Fruit fly (Drosophila melanogaster) whole organism, prepupa: Measurements from ENCODE around the gene ct.

Experiments
- Blimp-1 ChIP-seq: fragments of 200-800 bp; sonication (Bioruptor generic); optimal IDR thresholded peaks from 3 replicates; lab custom pipeline; 2017; ENCODE audit warnings: missing biosample characterization, missing genetic modification characterization, mild to moderate bottlenecking, moderate library complexity, missing genetic modification reagents
- CG10669 ChIP-seq: fragments of 200-800 bp; sonication (Bioruptor generic); optimal IDR thresholded peaks from 3 replicates; lab custom pipeline; 2018; ENCODE audit warnings: missing biosample characterization, mild to moderate bottlenecking, missing genetic modification characterization, moderate library complexity
- CG11902 ChIP-seq: fragments of 200-800 bp; sonication (Bioruptor generic); optimal IDR thresholded peaks from 3 replicates; lab custom pipeline; 2016; ENCODE audit warnings: missing biosample characterization, missing genetic modification characterization
- CG15336 ChIP-seq: fragments of 200-800 bp; sonication (Bioruptor generic); IDR thresholded peaks from 2 replicates; pipeline ENCODE4 v1.3.6; 2022; ENCODE audit warnings: missing biosample characterization, missing genetic modification characterization
- CG16779 ChIP-seq: fragments of 200-800 bp; sonication (Bioruptor generic); optimal IDR thresholded peaks from 3 replicates; lab custom pipeline; 2017; ENCODE audit warnings: missing biosample characterization, mild to moderate bottlenecking, missing genetic modification characterization
- CG31627 ChIP-seq: fragments of 200-800 bp; sonication (Bioruptor generic); optimal IDR thresholded peaks from 3 replicates; lab custom pipeline; 2016; ENCODE audit warnings: missing biosample characterization, missing genetic modification characterization
- CG34406 ChIP-seq: fragments of 200-800 bp; sonication (Bioruptor generic); optimal IDR thresholded peaks from 3 replicates; lab custom pipeline; 2016; ENCODE audit warnings: missing biosample characterization, missing genetic modification characterization
- CG4318 ChIP-seq: fragments of 200-800 bp; sonication (Bioruptor generic); optimal IDR thresholded peaks from 3 replicates; lab custom pipeline; 2017; ENCODE audit warnings: missing biosample characterization, mild to moderate bottlenecking, missing genetic modification characterization
- CG6163 ChIP-seq: fragments of 200-800 bp; sonication (Bioruptor generic); IDR thresholded peaks from 3 replicates; pipeline ENCODE4 v1.3.6; 2022; ENCODE audit warnings: missing biosample characterization, missing genetic modification characterization
- CG6276 ChIP-seq: fragments of 200-800 bp; sonication (Bioruptor generic); optimal IDR thresholded peaks from 2 replicates; lab custom pipeline; 2017; ENCODE audit warnings: missing biosample characterization, mild to moderate bottlenecking, missing genetic modification characterization
- CG6808 ChIP-seq: fragments of 200-800 bp; sonication (Bioruptor generic); optimal IDR thresholded peaks from 3 replicates; lab custom pipeline; 2017; ENCODE audit warnings: missing biosample characterization, missing genetic modification characterization, mild to moderate bottlenecking, moderate library complexity, missing genetic modification reagents
- CG6854 ChIP-seq: fragments of 200-800 bp; sonication (Bioruptor generic); optimal IDR thresholded peaks from 2 replicates; lab custom pipeline; 2017; ENCODE audit warnings: missing biosample characterization, mild to moderate bottlenecking, missing genetic modification characterization
- CG7368 ChIP-seq: fragments of 200-800 bp; sonication (Bioruptor generic); optimal IDR thresholded peaks from 3 replicates; lab custom pipeline; 2016; ENCODE audit warnings: missing biosample characterization, missing genetic modification characterization
- CG8119 ChIP-seq: fragments of 200-800 bp; sonication (Bioruptor generic); IDR thresholded peaks from 3 replicates; pipeline ENCODE4 v1.3.6; 2022; ENCODE audit warnings: missing biosample characterization, missing genetic modification characterization
- CG8319 ChIP-seq: fragments of 200-800 bp; sonication (Bioruptor generic); optimal IDR thresholded peaks from 3 replicates; lab custom pipeline; 2016; ENCODE audit warnings: missing biosample characterization, missing genetic modification characterization
- CG9139 ChIP-seq: fragments of 200-800 bp; sonication (Bioruptor generic); optimal IDR thresholded peaks from 3 replicates; lab custom pipeline; 2017; ENCODE audit warnings: missing biosample characterization, mild to moderate bottlenecking, missing genetic modification characterization
- Eip93F ChIP-seq: fragments of 200-800 bp; sonication (Bioruptor generic); optimal IDR thresholded peaks from 2 replicates; lab custom pipeline; 2016; ENCODE audit warnings: missing biosample characterization, mild to moderate bottlenecking, missing genetic modification characterization
- Ets21C ChIP-seq: fragments of 200-800 bp; sonication (Bioruptor generic); optimal IDR thresholded peaks from 3 replicates; lab custom pipeline; 2016; ENCODE audit warnings: missing biosample characterization, missing genetic modification characterization
- Ets96B ChIP-seq: fragments of 200-800 bp; optimal IDR thresholded peaks from 2 replicates; lab custom pipeline; 2019; ENCODE audit warnings: missing biosample characterization, mild to moderate bottlenecking, missing genetic modification characterization, moderate library complexity
- Gug ChIP-seq: fragments of 200-800 bp; sonication (Bioruptor generic); IDR thresholded peaks from 2 replicates; pipeline ENCODE4 v1.3.6; 2022; ENCODE audit warnings: missing biosample characterization, missing genetic modification characterization
- Lpt ChIP-seq: fragments of 200-800 bp; sonication (Bioruptor generic); optimal IDR thresholded peaks from 3 replicates; lab custom pipeline; 2016; ENCODE audit warnings: missing biosample characterization, missing genetic modification characterization
- Met ChIP-seq: fragments of 200-800 bp; sonication (Bioruptor generic); optimal IDR thresholded peaks from 3 replicates; lab custom pipeline; 2016; ENCODE audit warnings: missing biosample characterization, missing genetic modification characterization
- Smox ChIP-seq: fragments of 200-800 bp; sonication (Bioruptor generic); optimal IDR thresholded peaks from 3 replicates; lab custom pipeline; 2016; ENCODE audit warnings: missing biosample characterization, missing genetic modification characterization
- Sox102F ChIP-seq: fragments of 200-800 bp; sonication (Bioruptor generic); optimal IDR thresholded peaks from 2 replicates; lab custom pipeline; 2016; ENCODE audit warnings: missing biosample characterization, mild to moderate bottlenecking, missing genetic modification characterization
- Sox14 ChIP-seq: fragments of 200-800 bp; sonication (Bioruptor generic); optimal IDR thresholded peaks from 3 replicates; lab custom pipeline; 2016; ENCODE audit warnings: missing biosample characterization, missing genetic modification characterization
- Sox15 ChIP-seq: fragments of 200-800 bp; sonication (Bioruptor generic); optimal IDR thresholded peaks from 3 replicates; lab custom pipeline; 2016; ENCODE audit warnings: missing biosample characterization, missing genetic modification characterization
- acj6 ChIP-seq: fragments of 200-800 bp; sonication (Bioruptor generic); optimal IDR thresholded peaks from 3 replicates; lab custom pipeline; 2016; ENCODE audit warnings: missing biosample characterization, missing genetic modification characterization
- cyc ChIP-seq: fragments of 200-800 bp; sonication (Bioruptor generic); optimal IDR thresholded peaks from 3 replicates; lab custom pipeline; 2016; ENCODE audit warnings: missing biosample characterization, missing genetic modification characterization
- dac ChIP-seq: fragments of 200-800 bp; sonication (Bioruptor generic); optimal IDR thresholded peaks from 2 replicates; lab custom pipeline; 2017; ENCODE audit warnings: missing biosample characterization, mild to moderate bottlenecking, missing genetic modification characterization
- esn ChIP-seq: fragments of 200-800 bp; sonication (Bioruptor generic); optimal IDR thresholded peaks from 2 replicates; lab custom pipeline; 2016; ENCODE audit warnings: missing biosample characterization, mild to moderate bottlenecking, missing genetic modification characterization, moderate library complexity
- fd85E ChIP-seq: fragments of 200-800 bp; sonication (Bioruptor generic); optimal IDR thresholded peaks from 3 replicates; lab custom pipeline; 2016; ENCODE audit warnings: missing biosample characterization, missing genetic modification characterization
- lz ChIP-seq: fragments of 200-800 bp; sonication (Bioruptor generic); optimal IDR thresholded peaks from 3 replicates; lab custom pipeline; 2016; ENCODE audit warnings: missing biosample characterization, missing genetic modification characterization
- net ChIP-seq: fragments of 200-800 bp; sonication (Bioruptor generic); optimal IDR thresholded peaks from 3 replicates; lab custom pipeline; 2016; ENCODE audit warnings: missing biosample characterization, missing genetic modification characterization
- pdm3 ChIP-seq: fragments of 200-800 bp; sonication (Bioruptor generic); optimal IDR thresholded peaks from 3 replicates; lab custom pipeline; 2016; ENCODE audit warnings: missing biosample characterization, missing genetic modification characterization
- salr ChIP-seq, 2 experiments: fragments of 200-800 bp; sonication (Bioruptor generic); optimal IDR thresholded peaks; 3 replicates each; lab custom pipeline; 2016 to 2018; ENCODE audit warnings: missing biosample characterization in 2 of 2, missing genetic modification characterization in 2 of 2, mild to moderate bottlenecking in 1 of 2
- spab ChIP-seq: fragments of 200-800 bp; sonication (Bioruptor generic); optimal IDR thresholded peaks from 2 replicates; lab custom pipeline; 2017; ENCODE audit warnings: missing biosample characterization, mild to moderate bottlenecking, missing genetic modification characterization, missing genetic modification reagents
- ss ChIP-seq, 2 experiments: fragments of 200-800 bp; sonication (Bioruptor generic); optimal IDR thresholded peaks; 2 replicates in 1 of 2; 3 replicates in 1 of 2; lab custom pipeline; 2017 to 2018; ENCODE audit warnings: mild to moderate bottlenecking in 2 of 2, missing biosample characterization in 2 of 2, missing genetic modification characterization in 2 of 2, moderate library complexity in 1 of 2
- svp ChIP-seq: fragments of 200-800 bp; sonication (Bioruptor generic); peaks from one replicate; lab custom pipeline; 2016; ENCODE audit warnings: missing biosample characterization, missing genetic modification characterization
- topi ChIP-seq: fragments of 200-800 bp; sonication (Bioruptor generic); optimal IDR thresholded peaks from 3 replicates; lab custom pipeline; 2016; ENCODE audit warnings: missing biosample characterization, missing genetic modification characterization

The ct gene

dm6 chrX:7618195-7618594 is 10.0 kb downstream of the ct start (continued):
- peak; percentile 59 for TF ChIP-seq Met (GFP tag; lab: Kevin White, UChicago)
- no peak for TF ChIP-seq spab (GFP tag; lab: Kevin White, UChicago)
- TF ChIP-seq Gug (GFP tag; lab: Robert Waterston, UW) = no peak
- TF ChIP-seq dac (GFP tag; lab: Kevin White, UChicago) = no peak
- TF ChIP-seq net = peak; percentile 1
- TF ChIP-seq ss (GFP tag; optimal IDR thresholded peaks at IDR 0.05; lab: Kevin White, UChicago) = peak in 1 of 2 experiments; percentile 2
- peak; percentile 42 for TF ChIP-seq acj6 (GFP tag; lab: Kevin White, UChicago)
- no peak for TF ChIP-seq Sox15 (GFP tag; lab: Kevin White, UChicago)
- peak; percentile 41 for TF ChIP-seq CG11902 (GFP tag; lab: Kevin White, UChicago)
- TF ChIP-seq Ets96B (tag; lab: Kevin White, UChicago) = peak; percentile 8
- TF ChIP-seq CG7368 (GFP tag; lab: Kevin White, UChicago) = peak; percentile 1
- TF ChIP-seq Eip93F (GFP tag; lab: Kevin White, UChicago) = no peak
- no peak for TF ChIP-seq Blimp-1
- no peak for TF ChIP-seq Lpt
- no peak for TF ChIP-seq CG9139 (GFP tag; lab: Kevin White, UChicago)
- TF ChIP-seq CG34406 = peak; percentile 4
- no peak for TF ChIP-seq CG16779 (tag; lab: Kevin White, UChicago)
- peak; percentile 29 for TF ChIP-seq pdm3
- no peak for TF ChIP-seq salr (GFP tag; optimal IDR thresholded peaks at IDR 0.05; lab: Kevin White, UChicago)
- TF ChIP-seq CG6276 (GFP tag; lab: Kevin White, UChicago) = no peak
- TF ChIP-seq svp (GFP tag; lab: Kevin White, UChicago) = peak; percentile 76
- peak; percentile 38 for TF ChIP-seq Ets21C (GFP tag; lab: Kevin White, UChicago)
- peak; percentile 63 for TF ChIP-seq cyc
- TF ChIP-seq CG6808 (GFP tag; lab: Kevin White, UChicago) = peak; percentile 5
- no peak for TF ChIP-seq CG6854 (GFP tag; lab: Kevin White, UChicago)
- TF ChIP-seq CG4318 (GFP tag; lab: Kevin White, UChicago) = no peak
- TF ChIP-seq CG31627 (GFP tag; lab: Kevin White, UChicago) = peak; percentile 66
- peak; percentile 69 for TF ChIP-seq topi (GFP tag; lab: Kevin White, UChicago)
- TF ChIP-seq CG8319 (GFP tag; lab: Kevin White, UChicago) = no peak
- TF ChIP-seq CG15336 (GFP tag; lab: Robert Waterston, UW) = no peak
- no peak for TF ChIP-seq CG8119 (GFP tag; lab: Robert Waterston, UW)
- TF ChIP-seq esn (GFP tag; lab: Kevin White, UChicago) = peak; percentile 61
- peak; percentile 20 for TF ChIP-seq Smox (GFP tag; lab: Kevin White, UChicago)
- peak; percentile 53 for TF ChIP-seq lz (GFP tag; lab: Kevin White, UChicago)
- TF ChIP-seq CG10669 (GFP tag; lab: Kevin White, UChicago) = peak; percentile 48
- TF ChIP-seq Sox14 (GFP tag; lab: Kevin White, UChicago) = peak; percentile 46
- TF ChIP-seq Sox102F (GFP tag; lab: Kevin White, UChicago) = peak; percentile 22

- TF ChIP-seq Ets21C (GFP tag; lab: Kevin White, UChicago) (no peak), CG6163 (no peak), Blimp-1 (no peak), dac (GFP tag; lab: Kevin White, UChicago) (no peak), CG4318 (GFP tag; lab: Kevin White, UChicago) (no peak), fd85E (GFP tag; lab: Kevin White, UChicago) (no peak)
Observed at dm6 chrX:7625224-7625623, 17.0 kb downstream of the ct start.
